Worm (Caenorhabditis elegans): Measurements from ENCODE around the gene szy-20.

DNA sequence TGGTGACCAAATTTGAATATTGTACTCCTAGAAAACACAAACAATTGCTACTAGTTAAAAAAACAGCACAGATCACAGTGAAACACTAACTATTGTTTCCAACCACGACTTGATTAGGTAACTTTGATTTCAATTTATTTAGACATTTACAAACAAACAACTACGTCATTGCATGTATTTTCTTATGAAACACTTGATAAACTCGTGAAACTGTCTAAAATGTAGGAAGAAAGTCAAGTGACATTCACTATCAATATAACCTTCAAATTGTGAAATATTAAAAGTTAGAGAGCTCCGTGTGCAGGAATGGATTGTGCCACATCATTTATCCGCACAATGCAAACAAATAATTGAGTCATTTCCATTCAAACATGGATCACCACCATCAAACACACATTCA is 21.1 kb upstream of the szy-20 start:
- TF ChIP-seq him-1 (tag; optimal IDR thresholded peaks at IDR 0.05): no peak
- no peak for TF ChIP-seq W03F9.2 (tag; optimal IDR thresholded peaks at IDR 0.05)

All from whole organism, L4/young adult.